Fruit fly (Drosophila melanogaster) whole organism, adult: ENCODE measurements around the gene cactin.

Experiments used
- CG11617 ChIP-seq: fragments of 200-800 bp; sonication (Bioruptor generic); optimal IDR thresholded peaks from 2 replicates; lab custom pipeline; 2017; ENCODE audit warnings: mild to moderate bottlenecking, missing biosample characterization, missing genetic modification reagents, missing genetic modification characterization
- CG12768 ChIP-seq: fragments of 200-800 bp; sonication (Bioruptor generic); optimal IDR thresholded peaks from 2 replicates; lab custom pipeline; 2017; ENCODE audit warnings: missing biosample characterization, missing genetic modification characterization, mild to moderate bottlenecking, moderate library complexity, missing genetic modification reagents
- CG1620 ChIP-seq: fragments of 200-800 bp; sonication (Bioruptor generic); optimal IDR thresholded peaks from 2 replicates; lab custom pipeline; 2016; ENCODE audit warnings: missing biosample characterization, missing genetic modification characterization
- CG33017 ChIP-seq: fragments of 200-800 bp; sonication (Bioruptor generic); optimal IDR thresholded peaks from 2 replicates; lab custom pipeline; 2018; ENCODE audit warnings: missing biosample characterization, mild to moderate bottlenecking, missing genetic modification characterization, moderate library complexity
- CG7045 ChIP-seq: fragments of 200-800 bp; sonication (Bioruptor generic); optimal IDR thresholded peaks from 2 replicates; lab custom pipeline; 2017; ENCODE audit warnings: missing biosample characterization, mild to moderate bottlenecking, missing genetic modification characterization
- Crg-1 ChIP-seq: fragments of 200-800 bp; sonication (Bioruptor generic); optimal IDR thresholded peaks from 2 replicates; lab custom pipeline; 2016; ENCODE audit warnings: missing biosample characterization, missing genetic modification characterization
- bab1 ChIP-seq: fragments of 200-800 bp; sonication (Bioruptor generic); optimal IDR thresholded peaks from 3 replicates; lab custom pipeline; 2019; ENCODE audit warnings: missing biosample characterization, mild to moderate bottlenecking, missing genetic modification characterization, moderate library complexity
- cic ChIP-seq: fragments of 200-800 bp; sonication (Bioruptor generic); optimal IDR thresholded peaks from 2 replicates; lab custom pipeline; 2017; ENCODE audit warnings: missing biosample characterization, mild to moderate bottlenecking, missing genetic modification characterization, moderate library complexity
- cnc ChIP-seq, 2 experiments: fragments of >200 bp; optimal IDR thresholded peaks; 2 replicates each; lab custom pipeline; 2017
- ovo ChIP-seq: fragments of 200-800 bp; sonication (Bioruptor generic); optimal IDR thresholded peaks from 2 replicates; lab custom pipeline; 2016; ENCODE audit warnings: missing biosample characterization, missing genetic modification characterization
- pad ChIP-seq: fragments of 200-800 bp; sonication (Bioruptor generic); optimal IDR thresholded peaks from 3 replicates; lab custom pipeline; 2017; ENCODE audit warnings: missing biosample characterization, missing genetic modification characterization, mild to moderate bottlenecking, moderate library complexity, missing genetic modification reagents
- tj ChIP-seq: fragments of 200-800 bp; sonication (Bioruptor generic); optimal IDR thresholded peaks from 3 replicates; lab custom pipeline; 2017; ENCODE audit warnings: missing biosample characterization, mild to moderate bottlenecking, missing genetic modification characterization, moderate library complexity

dm6 chrX:20466382-20466928 is 42.6 kb downstream of the cactin start:
- TF ChIP-seq cic (GFP tag; lab: Kevin White, UChicago) (no peak), ovo (GFP tag; lab: Kevin White, UChicago) (no peak), tj (GFP tag; lab: Kevin White, UChicago) (peak; percentile 36), pad (GFP tag; lab: Kevin White, UChicago) (no peak), CG12768 (GFP tag; lab: Kevin White, UChicago) (no peak), CG1620 (GFP tag; lab: Kevin White, UChicago) (no peak), cnc (optimal IDR thresholded peaks at IDR 0.05; lab: Kevin White, UChicago) (no peak), CG33017 (no peak), CG11617 (GFP tag; lab: Kevin White, UChicago) (no peak), CG7045 (GFP tag; lab: Kevin White, UChicago) (no peak), bab1 (GFP tag; lab: Kevin White, UChicago) (no peak), Crg-1 (GFP tag; lab: Kevin White, UChicago) (no peak)
